Worm (Caenorhabditis elegans) whole organism, young adult: ENCODE results near the gene slc-25A10.
A peak's percentile ranks its signal among the peaks of the same experiment; 100 is the strongest.

Experiments
- B0261.1 ChIP-seq: sonication (generic microtip); optimal IDR thresholded peaks from 2 replicates; lab custom pipeline; 2016; ENCODE audit warnings: mild to moderate bottlenecking, missing genetic modification characterization, moderate library complexity, missing compliant biosample characterization
- F23B12.7 ChIP-seq: sonication (generic microtip); optimal IDR thresholded peaks from 2 replicates; lab custom pipeline; 2017; ENCODE audit warnings: missing genetic modification characterization, mild to moderate bottlenecking, missing compliant biosample characterization, antibody characterized with exemption, moderate library complexity; ENCODE audit not compliant: insufficient read depth
- F37B4.10 ChIP-seq: fragments of 200-800 bp; sonication (Bioruptor generic); IDR thresholded peaks from 2 replicates; pipeline ENCODE4 v1.3.6; 2022; ENCODE audit warnings: missing genetic modification characterization, missing compliant biosample characterization
- K12H6.12 ChIP-seq: fragments of 200-800 bp; sonication (Bioruptor generic); optimal IDR thresholded peaks from 2 replicates; lab custom pipeline; 2018; ENCODE audit warnings: mild to moderate bottlenecking, missing genetic modification characterization, missing compliant biosample characterization
- T26A5.8 ChIP-seq: sonication (generic microtip); optimal IDR thresholded peaks from 2 replicates; lab custom pipeline; 2016; ENCODE audit warnings: missing genetic modification characterization, missing compliant biosample characterization
- Y67H2A.10 ChIP-seq: fragments of 200-800 bp; sonication (Bioruptor generic); conservative IDR thresholded peaks from 2 replicates; pipeline ENCODE4 v1.3.6; 2022; ENCODE audit warnings: missing genetic modification reagents, missing genetic modification characterization, missing compliant biosample characterization
- Y79H2A.3 ChIP-seq: fragments of 200-800 bp; sonication (Bioruptor generic); conservative IDR thresholded peaks from 2 replicates; pipeline ENCODE4 v1.3.6; 2022; ENCODE audit warnings: missing genetic modification reagents, missing genetic modification characterization, missing compliant biosample characterization
- ZK185.1 ChIP-seq: sonication (generic microtip); optimal IDR thresholded peaks from 2 replicates; lab custom pipeline; 2016; ENCODE audit warnings: mild to moderate bottlenecking, missing genetic modification characterization, missing compliant biosample characterization; ENCODE audit not compliant: poor library complexity, severe bottlenecking
- attf-3 ChIP-seq: fragments of 200-800 bp; sonication (Bioruptor generic); conservative IDR thresholded peaks from 2 replicates; pipeline ENCODE4 v1.3.6; 2022; ENCODE audit warnings: missing genetic modification reagents, missing genetic modification characterization, missing compliant biosample characterization
- attf-5 ChIP-seq: fragments of 200-800 bp; sonication (Bioruptor generic); optimal IDR thresholded peaks from 2 replicates; lab custom pipeline; 2018; ENCODE audit warnings: mild to moderate bottlenecking, missing genetic modification characterization, missing compliant biosample characterization
- attf-6 ChIP-seq: fragments of 200-800 bp; sonication (Bioruptor generic); IDR thresholded peaks from 2 replicates; pipeline ENCODE4 v1.3.6; 2022; ENCODE audit warnings: missing genetic modification reagents, missing genetic modification characterization, missing compliant biosample characterization
- bed-2 ChIP-seq: fragments of 200-800 bp; sonication (Bioruptor generic); IDR thresholded peaks from 2 replicates; pipeline ENCODE4 v1.3.6; 2022; ENCODE audit warnings: missing genetic modification reagents, missing genetic modification characterization, missing compliant biosample characterization
- cebp-1 ChIP-seq, 2 experiments: fragments of 200-800 bp in 1 of 2; sonication (Bioruptor generic) in 1 of 2; sonication (generic microtip) in 1 of 2; IDR thresholded peaks in 1 of 2; optimal IDR thresholded peaks in 1 of 2; 2 replicates each; pipeline versions ENCODE4 v1.3.6 to Lab custom; 2017 to 2022; ENCODE audit warnings: missing compliant biosample characterization in 2 of 2, missing genetic modification characterization in 2 of 2, mild to moderate bottlenecking in 1 of 2, missing genetic modification reagents in 1 of 2, moderate library complexity in 1 of 2
- cebp-2 ChIP-seq: fragments of 200-800 bp; sonication (Bioruptor generic); IDR thresholded peaks from 2 replicates; pipeline ENCODE4 v1.3.6; 2022; ENCODE audit warnings: missing genetic modification characterization, missing compliant biosample characterization
- ceh-58 ChIP-seq: fragments of 200-800 bp; sonication (Bioruptor generic); IDR thresholded peaks from 2 replicates; pipeline ENCODE4 v1.3.6; 2022; ENCODE audit warnings: missing genetic modification characterization, missing compliant biosample characterization
- die-1 ChIP-seq: sonication (generic microtip); optimal IDR thresholded peaks from 2 replicates; lab custom pipeline; 2016; ENCODE audit warnings: missing genotype, mild to moderate bottlenecking, missing genetic modification characterization, missing compliant biosample characterization
- dox-1 ChIP-seq: fragments of 200-800 bp; sonication (Bioruptor generic); IDR thresholded peaks from 2 replicates; pipeline ENCODE4 v1.3.6; 2022; ENCODE audit warnings: missing genetic modification reagents, missing genetic modification characterization, missing compliant biosample characterization
- dpff-1 ChIP-seq: sonication (generic microtip); optimal IDR thresholded peaks from 2 replicates; lab custom pipeline; 2017; ENCODE audit warnings: mild to moderate bottlenecking, missing genetic modification characterization, missing compliant biosample characterization
- egl-44 ChIP-seq: fragments of 200-800 bp; sonication (Bioruptor generic); IDR thresholded peaks from 2 replicates; pipeline ENCODE4 v1.3.6; 2022; ENCODE audit warnings: missing genetic modification reagents, missing genetic modification characterization, missing compliant biosample characterization
- ets-4 ChIP-seq: fragments of 200-800 bp; sonication (Bioruptor generic); optimal IDR thresholded peaks from 2 replicates; lab custom pipeline; 2018; ENCODE audit warnings: mild to moderate bottlenecking, missing genetic modification characterization, missing compliant biosample characterization
- him-1 ChIP-seq: sonication (generic microtip); optimal IDR thresholded peaks from 2 replicates; lab custom pipeline; 2016; ENCODE audit warnings: missing genotype, missing genetic modification reagents, missing genetic modification characterization, missing compliant biosample characterization
- hmg-1.2 ChIP-seq: fragments of 200-800 bp; sonication (Bioruptor generic); IDR thresholded peaks from 2 replicates; pipeline ENCODE4 v1.3.6; 2022; ENCODE audit warnings: missing genetic modification reagents, missing genetic modification characterization, missing compliant biosample characterization
- hrde-1 ChIP-seq: sonication (generic microtip); optimal IDR thresholded peaks from 2 replicates; lab custom pipeline; 2016; ENCODE audit warnings: missing genetic modification characterization, mild to moderate bottlenecking, missing compliant biosample characterization, moderate library complexity, missing genotype, missing genetic modification reagents, borderline replicate concordance
- hsf-1 ChIP-seq: fragments of 200-800 bp; sonication (Bioruptor generic); IDR thresholded peaks from 2 replicates; pipeline ENCODE4 v1.3.6; 2022; ENCODE audit warnings: missing genetic modification reagents, missing genetic modification characterization, missing compliant biosample characterization
- let-607 ChIP-seq, 2 experiments: fragments of 200-800 bp in 1 of 2; sonication (Bioruptor generic) in 1 of 2; sonication (generic microtip) in 1 of 2; optimal IDR thresholded peaks; 2 replicates each; lab custom pipeline; 2016 to 2018; ENCODE audit warnings: mild to moderate bottlenecking in 2 of 2, missing compliant biosample characterization in 2 of 2, missing genetic modification characterization in 2 of 2, moderate library complexity in 2 of 2, missing genotype in 1 of 2
- lin-54 ChIP-seq: fragments of 200-800 bp; sonication (Bioruptor generic); optimal IDR thresholded peaks from 2 replicates; lab custom pipeline; 2018; ENCODE audit warnings: mild to moderate bottlenecking, missing genetic modification characterization, missing compliant biosample characterization
- lir-1 ChIP-seq: fragments of 200-800 bp; sonication (Bioruptor generic); conservative IDR thresholded peaks from 2 replicates; pipeline ENCODE4 v1.3.6; 2022; ENCODE audit warnings: missing genetic modification reagents, missing genetic modification characterization, missing compliant biosample characterization
- lsl-1 ChIP-seq: fragments of 200-800 bp; sonication (Bioruptor generic); optimal IDR thresholded peaks from 2 replicates; lab custom pipeline; 2018; ENCODE audit warnings: mild to moderate bottlenecking, missing genetic modification characterization, moderate library complexity, missing compliant biosample characterization
- madf-6 ChIP-seq: fragments of 200-800 bp; sonication (Bioruptor generic); IDR thresholded peaks from 2 replicates; pipeline ENCODE4 v1.3.6; 2022; ENCODE audit warnings: missing genetic modification reagents, missing genetic modification characterization, missing compliant biosample characterization
- madf-8 ChIP-seq: fragments of 200-800 bp; sonication (Bioruptor generic); conservative IDR thresholded peaks from 2 replicates; pipeline ENCODE4 v1.3.6; 2022; ENCODE audit warnings: missing genetic modification reagents, missing genetic modification characterization, missing compliant biosample characterization
- mxl-1 ChIP-seq: sonication (generic microtip); optimal IDR thresholded peaks from 2 replicates; lab custom pipeline; 2016; ENCODE audit warnings: missing genetic modification characterization, missing compliant biosample characterization
- nfya-2 ChIP-seq: fragments of 200-800 bp; sonication (Bioruptor generic); IDR thresholded peaks from 2 replicates; pipeline ENCODE4 v1.3.6; 2022; ENCODE audit warnings: missing genetic modification reagents, missing genetic modification characterization, missing compliant biosample characterization
- nfyb-1 ChIP-seq: fragments of 200-800 bp; sonication (Bioruptor generic); IDR thresholded peaks from 2 replicates; pipeline ENCODE4 v1.3.6; 2022; ENCODE audit warnings: missing genetic modification reagents, missing genetic modification characterization, missing compliant biosample characterization
- nhr-120 ChIP-seq: fragments of 200-800 bp; sonication (Bioruptor generic); IDR thresholded peaks from 2 replicates; pipeline ENCODE4 v1.3.6; 2022; ENCODE audit warnings: missing genetic modification characterization, missing compliant biosample characterization
- nhr-27 ChIP-seq: fragments of 200-800 bp; sonication (Bioruptor generic); optimal IDR thresholded peaks from 2 replicates; lab custom pipeline; 2018; ENCODE audit warnings: mild to moderate bottlenecking, missing genetic modification characterization, moderate library complexity, missing compliant biosample characterization
- pbrm-1 ChIP-seq: fragments of 200-800 bp; sonication (Bioruptor generic); IDR thresholded peaks from 2 replicates; pipeline ENCODE4 v1.3.6; 2022; ENCODE audit warnings: missing genetic modification reagents, missing genetic modification characterization, missing compliant biosample characterization
- rcor-1 ChIP-seq: fragments of 200-800 bp; sonication (Bioruptor generic); IDR thresholded peaks from 2 replicates; pipeline ENCODE4 v1.3.6; 2022; ENCODE audit warnings: missing genetic modification reagents, missing genetic modification characterization, missing compliant biosample characterization
- sdz-38 ChIP-seq: sonication (generic microtip); optimal IDR thresholded peaks from 2 replicates; lab custom pipeline; 2016; ENCODE audit warnings: missing genotype, missing genetic modification characterization, missing compliant biosample characterization
- snpc-1.3 ChIP-seq: sonication (generic microtip); optimal IDR thresholded peaks from 2 replicates; lab custom pipeline; 2017; ENCODE audit warnings: missing genetic modification characterization, mild to moderate bottlenecking, missing compliant biosample characterization, antibody characterized with exemption, moderate library complexity, missing genotype, missing genetic modification reagents; ENCODE audit not compliant: insufficient read depth
- snpc-3.4 ChIP-seq: sonication (generic microtip); optimal IDR thresholded peaks from 2 replicates; lab custom pipeline; 2017; ENCODE audit warnings: missing genetic modification characterization, mild to moderate bottlenecking, missing compliant biosample characterization, antibody characterized with exemption, moderate library complexity, missing genotype, missing genetic modification reagents
- snpc-4 ChIP-seq, 5 experiments: fragments of 150-350 bp in 1 of 5; sonication (generic microtip) in 4 of 5; optimal IDR thresholded peaks; 2 replicates each; lab custom pipeline; 2014 to 2018; ENCODE audit warnings: missing genetic modification characterization in 5 of 5, missing biosample characterization in 3 of 5, antibody characterized with exemption in 2 of 5, mild to moderate bottlenecking in 2 of 5, missing compliant biosample characterization in 2 of 5, missing genotype in 2 of 5, moderate library complexity in 2 of 5, missing genetic modification reagents in 1 of 5
- somi-1 ChIP-seq: fragments of 200-800 bp; sonication (Bioruptor generic); optimal IDR thresholded peaks from 2 replicates; lab custom pipeline; 2018; ENCODE audit warnings: mild to moderate bottlenecking, missing genetic modification characterization, missing compliant biosample characterization
- zfh-2 ChIP-seq: fragments of 200-800 bp; sonication (Bioruptor generic); conservative IDR thresholded peaks from 2 replicates; pipeline ENCODE4 v1.3.6; 2022; ENCODE audit warnings: missing genetic modification reagents, missing genetic modification characterization, missing compliant biosample characterization
- ztf-28 ChIP-seq: fragments of 200-800 bp; sonication (Bioruptor generic); IDR thresholded peaks from 2 replicates; pipeline ENCODE4 v1.3.6; 2022; ENCODE audit warnings: missing genetic modification reagents, missing genetic modification characterization, missing compliant biosample characterization
- ztf-3 ChIP-seq: fragments of 200-800 bp; sonication (Bioruptor generic); optimal IDR thresholded peaks from 2 replicates; lab custom pipeline; 2018; ENCODE audit warnings: mild to moderate bottlenecking, missing genetic modification characterization, missing compliant biosample characterization

The slc-25A10 gene

DNA sequence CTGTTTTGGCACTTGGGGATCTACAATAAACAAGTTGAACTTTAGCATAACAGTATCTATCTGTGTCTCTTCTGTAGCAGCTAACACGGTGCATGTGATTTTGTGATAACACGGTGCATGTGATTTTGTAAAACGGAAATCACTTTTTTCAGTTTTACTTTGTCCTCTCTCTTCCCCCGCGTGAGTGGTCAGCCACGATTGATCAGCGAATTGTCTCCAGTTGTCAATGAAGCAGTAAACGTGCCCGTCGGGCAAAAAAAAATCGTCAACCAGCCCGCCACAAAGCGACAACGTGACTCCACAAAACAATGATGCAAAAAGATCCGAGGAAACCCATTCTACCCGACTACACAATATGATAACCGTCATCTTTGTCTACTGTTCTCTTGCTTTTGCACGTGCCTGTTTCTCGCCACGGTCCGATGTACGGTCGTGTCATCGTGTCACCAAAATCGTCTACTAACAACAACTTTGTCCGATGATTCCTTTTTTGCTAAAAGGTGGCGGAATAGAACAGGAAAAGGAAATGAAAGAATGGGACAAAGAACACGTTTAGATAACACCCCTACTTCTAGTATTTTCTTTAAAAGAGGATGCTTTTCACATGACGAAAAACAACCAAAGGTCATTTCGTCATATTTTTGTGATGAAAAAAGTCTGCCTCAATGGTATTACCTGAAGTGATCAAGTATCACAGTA lies 23.8 kb upstream of the slc-25A10 start (continued):
- no peak for TF ChIP-seq ZK185.1
- TF ChIP-seq zfh-2 (GFP tag; lab: Robert Waterston, UW): peak; percentile 64
- no peak for TF ChIP-seq attf-6
- peak; percentile 88 for TF ChIP-seq nfyb-1 (GFP tag; lab: Robert Waterston, UW)
- TF ChIP-seq cebp-2 (GFP tag; lab: Robert Waterston, UW): no peak
- TF ChIP-seq ztf-3 (GFP tag; lab: Kevin White, UChicago): no peak
- no peak for TF ChIP-seq ztf-28 (GFP tag; lab: Robert Waterston, UW)
- 0 out of 2 replicates have a peak, but pooled peaks have one; percentile 46 for TF ChIP-seq Y79H2A.3
- TF ChIP-seq ceh-58 (GFP tag; lab: Robert Waterston, UW): no peak
- no peak for TF ChIP-seq T26A5.8 (tag; lab: Kevin White, UChicago)
- TF ChIP-seq dox-1 (GFP tag; lab: Robert Waterston, UW): no peak; the same call in 1 of the 2 replicates
- TF ChIP-seq Y67H2A.10: no peak
- peak; percentile 86 for TF ChIP-seq egl-44
- no peak for TF ChIP-seq F37B4.10 (GFP tag; lab: Robert Waterston, UW)
- no peak for TF ChIP-seq madf-6 (GFP tag; lab: Robert Waterston, UW)
- TF ChIP-seq lin-54 (GFP tag; lab: Kevin White, UChicago): peak; percentile 30
- TF ChIP-seq madf-8 (GFP tag; lab: Robert Waterston, UW): no peak
- TF ChIP-seq ets-4 (GFP tag; lab: Kevin White, UChicago): peak; percentile 39
- no peak for TF ChIP-seq B0261.1 (tag; lab: Kevin White, UChicago)
- no peak for TF ChIP-seq snpc-4 (GFP tag; optimal IDR thresholded peaks at IDR 0.05; lab: Kevin White, UChicago)
- peak in 2 of 4 experiments; percentile 1 to 31 for TF ChIP-seq snpc-4 (tag; optimal IDR thresholded peaks at IDR 0.05; lab: Kevin White, UChicago)
- 0 out of 2 replicates have a peak, but pooled peaks have one; percentile 18 for TF ChIP-seq rcor-1 (GFP tag; lab: Robert Waterston, UW)
- peak; percentile 8 for TF ChIP-seq K12H6.12 (tag; lab: Kevin White, UChicago)
- TF ChIP-seq mxl-1 (tag; lab: Kevin White, UChicago): no peak
- no peak for TF ChIP-seq him-1
- no peak for TF ChIP-seq F23B12.7 (tag; lab: Kevin White, UChicago)
- TF ChIP-seq snpc-3.4 (tag; lab: Kevin White, UChicago): no peak
- peak; percentile 45; the same call in 1 of the 2 replicates for TF ChIP-seq pbrm-1 (GFP tag; lab: Robert Waterston, UW)
- no peak for TF ChIP-seq snpc-1.3 (tag; lab: Kevin White, UChicago)
- 0 out of 2 replicates have a peak, but pooled peaks have one; percentile 16 for TF ChIP-seq cebp-1 (GFP tag; IDR thresholded peaks at IDR 0.05; lab: Robert Waterston, UW)
- peak; percentile 73 for TF ChIP-seq cebp-1 (tag; optimal IDR thresholded peaks at IDR 0.05; lab: Kevin White, UChicago)
- TF ChIP-seq attf-3 (GFP tag; lab: Robert Waterston, UW): no peak
- TF ChIP-seq nhr-27 (tag; lab: Kevin White, UChicago): no peak
- peak; percentile 13 to 82 for TF ChIP-seq let-607 (tag; optimal IDR thresholded peaks at IDR 0.05; lab: Kevin White, UChicago)
- TF ChIP-seq lsl-1 (GFP tag; lab: Kevin White, UChicago): no peak
- no peak for TF ChIP-seq hrde-1
- no peak for TF ChIP-seq dpff-1
- TF ChIP-seq lir-1 (GFP tag; lab: Robert Waterston, UW): peak; percentile 74
- TF ChIP-seq nhr-120 (GFP tag; lab: Robert Waterston, UW): no peak
- TF ChIP-seq somi-1: peak; percentile 93
- TF ChIP-seq hmg-1.2 (GFP tag; lab: Robert Waterston, UW): no peak; the same call in 1 of the 2 replicates
- TF ChIP-seq die-1: peak; percentile 63
- TF ChIP-seq attf-5 (GFP tag; lab: Kevin White, UChicago): peak; percentile 2
- no peak for TF ChIP-seq bed-2
- no peak for TF ChIP-seq sdz-38
- no peak for TF ChIP-seq hsf-1 (GFP tag; lab: Robert Waterston, UW)
- no peak for TF ChIP-seq nfya-2 (GFP tag; lab: Robert Waterston, UW)
